ENCODE assay signal across 3 fruit fly cellular contexts in the genomic region with DNA sequence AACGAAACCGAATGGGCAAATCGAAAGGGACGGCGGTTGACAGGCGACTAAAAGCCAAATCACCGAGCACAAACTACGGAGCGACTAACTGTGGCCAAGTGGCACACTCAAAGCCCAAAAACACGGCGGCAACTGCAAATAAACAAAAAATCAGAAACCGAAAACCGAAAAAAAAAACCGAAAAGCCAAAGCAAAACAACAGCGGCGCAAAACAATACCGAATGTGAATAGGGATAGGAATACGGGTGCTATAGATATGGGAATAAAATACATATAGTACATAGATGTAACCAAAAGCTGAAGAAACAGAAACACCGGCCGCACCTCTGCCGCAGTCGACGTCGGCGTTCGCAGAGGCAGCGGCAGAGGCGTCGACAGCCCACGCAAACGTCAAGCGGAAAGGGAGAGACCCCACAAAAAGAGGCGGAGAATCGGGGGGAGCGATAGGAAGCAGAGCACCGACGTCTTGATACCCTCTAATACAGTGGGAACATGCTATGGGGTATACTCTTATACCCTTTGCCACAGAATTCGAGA.
TF ChIP-seq lines count a peak whose summit lies in the region.

A gene (minus strand): TSS at position 51 of the 537 bp plus-strand sequence.

- no peak for TF ChIP-seq CTCF in whole organism, embryonic (GFP tag; optimal IDR thresholded peaks at IDR 0.05; lab: Kevin White, UChicago)

TF ChIP-seq in whole organism, embryonic, 481 proteins besides CTCF, POLR2A, EP300 and RAD21 (continues in another document):
- no peak for TF ChIP-seq CG3281 (GFP tag; optimal IDR thresholded peaks at IDR 0.05; lab: Kevin White, UChicago)
- TF ChIP-seq CG6683 (GFP tag; optimal IDR thresholded peaks at IDR 0.05; lab: Kevin White, UChicago) = no peak
- TF ChIP-seq GATAe (GFP tag; conservative IDR thresholded peaks at IDR 0.05; lab: Robert Waterston, UW) = no peak
- TF ChIP-seq crol (GFP tag; IDR thresholded peaks at IDR 0.05; lab: Robert Waterston, UW) = peak; percentile 60
- TF ChIP-seq NC2α (GFP tag; optimal IDR thresholded peaks at IDR 0.05; lab: Kevin White, UChicago) = no peak
- TF ChIP-seq CG16813 (GFP tag; IDR thresholded peaks at IDR 0.05; lab: Robert Waterston, UW; ENCODE audit: partially characterized antibody) = no peak
- peak; percentile 83 for TF ChIP-seq CG13894 (tag; optimal IDR thresholded peaks at IDR 0.05; lab: Kevin White, UChicago)
- TF ChIP-seq zf30C (GFP tag; optimal IDR thresholded peaks at IDR 0.05; lab: Kevin White, UChicago) = no peak
- no peak for TF ChIP-seq sima (GFP tag; optimal IDR thresholded peaks at IDR 0.05; lab: Kevin White, UChicago)
- TF ChIP-seq pzg (GFP tag; optimal IDR thresholded peaks at IDR 0.05; lab: Kevin White, UChicago) = no peak
- no peak for TF ChIP-seq NFAT (GFP tag; IDR thresholded peaks at IDR 0.05; lab: Robert Waterston, UW)
- TF ChIP-seq CG13123 (GFP tag; optimal IDR thresholded peaks at IDR 0.05; lab: Kevin White, UChicago) = no peak
- TF ChIP-seq CG3847 (GFP tag; IDR thresholded peaks at IDR 0.05; lab: Robert Waterston, UW) = no peak
- peak; percentile 71 for TF ChIP-seq D19B (GFP tag; optimal IDR thresholded peaks at IDR 0.05; lab: Kevin White, UChicago)
- TF ChIP-seq abd-A (tag; optimal IDR thresholded peaks at IDR 0.05; lab: Kevin White, UChicago) = peak; percentile 69
- no peak for TF ChIP-seq CG4730 (GFP tag; IDR thresholded peaks at IDR 0.05; lab: Robert Waterston, UW)
- TF ChIP-seq Rfx (GFP tag; IDR thresholded peaks at IDR 0.05; lab: Robert Waterston, UW) = no peak
- TF ChIP-seq Oaz (GFP tag; IDR thresholded peaks at IDR 0.05; lab: Robert Waterston, UW) = no peak
- TF ChIP-seq vnd (GFP tag; IDR thresholded peaks at IDR 0.05; lab: Robert Waterston, UW; ENCODE audit: partially characterized antibody) = no peak
- TF ChIP-seq shn (GFP tag; optimal IDR thresholded peaks at IDR 0.05; lab: Kevin White, UChicago) = no peak
- peak; percentile 17 for TF ChIP-seq cg (GFP tag; optimal IDR thresholded peaks at IDR 0.05; lab: Kevin White, UChicago)
- no peak for TF ChIP-seq ap (GFP tag; IDR thresholded peaks at IDR 0.05; lab: Robert Waterston, UW)
- no peak for TF ChIP-seq CG12659 (GFP tag; optimal IDR thresholded peaks at IDR 0.05; lab: Kevin White, UChicago)
- TF ChIP-seq CG14667 (GFP tag; IDR thresholded peaks at IDR 0.05; lab: Robert Waterston, UW) = no peak
- no peak for TF ChIP-seq pb (GFP tag; optimal IDR thresholded peaks at IDR 0.05; lab: Kevin White, UChicago)
- no peak for TF ChIP-seq CrebB (tag; optimal IDR thresholded peaks at IDR 0.05; lab: Kevin White, UChicago)
- TF ChIP-seq fd3F (GFP tag; optimal IDR thresholded peaks at IDR 0.05; lab: Kevin White, UChicago) = no peak
- TF ChIP-seq CG15601 (tag; optimal IDR thresholded peaks at IDR 0.05; lab: Kevin White, UChicago) = no peak
- no peak for TF ChIP-seq CG2678 (tag; optimal IDR thresholded peaks at IDR 0.05; lab: Kevin White, UChicago)
- TF ChIP-seq grau (tag; optimal IDR thresholded peaks at IDR 0.05; lab: Kevin White, UChicago) = no peak

TF ChIP-seq in whole organism, prepupa, 60 proteins besides CTCF, POLR2A, EP300 and RAD21:
- TF ChIP-seq CG6792 (GFP tag; optimal IDR thresholded peaks at IDR 0.05; lab: Kevin White, UChicago) (no peak), esn (GFP tag; optimal IDR thresholded peaks at IDR 0.05; lab: Kevin White, UChicago) (no peak), CG6163 (GFP tag; IDR thresholded peaks at IDR 0.05; lab: Robert Waterston, UW) (0 out of 3 replicates have a peak, but pooled peaks have one; percentile 8)

TF ChIP-seq in whole organism, wandering third instar larva, 38 proteins besides CTCF, POLR2A, EP300 and RAD21:
- TF ChIP-seq Rel (GFP tag; optimal IDR thresholded peaks at IDR 0.05; lab: Kevin White, UChicago) (no peak), Rel (tag; optimal IDR thresholded peaks at IDR 0.05; lab: Kevin White, UChicago) (peak; percentile 12), lola (GFP tag; optimal IDR thresholded peaks at IDR 0.05; lab: Kevin White, UChicago) (peak; percentile 3), Dif (GFP tag; optimal IDR thresholded peaks at IDR 0.05; lab: Kevin White, UChicago; ENCODE audit: partially characterized antibody) (no peak), br (GFP tag; optimal IDR thresholded peaks at IDR 0.05; lab: Kevin White, UChicago) (no peak), N (GFP tag; optimal IDR thresholded peaks at IDR 0.05; lab: Kevin White, UChicago) (no peak), psq (GFP tag; optimal IDR thresholded peaks at IDR 0.05; lab: Kevin White, UChicago) (no peak), rgr (GFP tag; optimal IDR thresholded peaks at IDR 0.05; lab: Kevin White, UChicago) (no peak), dsf (GFP tag; optimal IDR thresholded peaks at IDR 0.05; lab: Kevin White, UChicago; ENCODE audit: borderline replicate concordance) (no peak)
